Worm (Caenorhabditis elegans): ENCODE results near the gene arrd-28.

arrd-28 gene

ce11 chrX:10148235-10148872 is 35.4 kb upstream of the arrd-28 start (continued):
- TF ChIP-seq hsf-1 (GFP tag; IDR thresholded peaks at IDR 0.05) = peak; percentile 56; the same call in 1 of the 2 replicates
- TF ChIP-seq ceh-91 (GFP tag; IDR thresholded peaks at IDR 0.05) = 0 out of 2 replicates have a peak, but pooled peaks have one; percentile 23
- TF ChIP-seq ama-1 (optimal IDR thresholded peaks at IDR 0.05) = no peak
- peak; percentile 25 to 77 for TF ChIP-seq ama-1 (GFP tag; optimal IDR thresholded peaks at IDR 0.05)
- TF ChIP-seq madf-8 (GFP tag; conservative IDR thresholded peaks at IDR 0.05) = no peak
- TF ChIP-seq ztf-25 (GFP tag; IDR thresholded peaks at IDR 0.05) = 0 out of 2 replicates have a peak, but pooled peaks have one; percentile 61
- peak; percentile 69 for TF ChIP-seq mxl-1 (tag; optimal IDR thresholded peaks at IDR 0.05)
- TF ChIP-seq unc-130 (GFP tag; optimal IDR thresholded peaks at IDR 0.05) = peak; percentile 25
- TF ChIP-seq ztf-22 (GFP tag; optimal IDR thresholded peaks at IDR 0.05) = no peak
- peak; percentile 10 for TF ChIP-seq ceh-27 (GFP tag; optimal IDR thresholded peaks at IDR 0.05)
- no peak for TF ChIP-seq cebp-1 (GFP tag; IDR thresholded peaks at IDR 0.05)
- peak; percentile 32 for TF ChIP-seq cebp-1 (tag; optimal IDR thresholded peaks at IDR 0.05)
- TF ChIP-seq lsl-1 (GFP tag; optimal IDR thresholded peaks at IDR 0.05) = peak; percentile 18
- TF ChIP-seq F37B4.10 (GFP tag; IDR thresholded peaks at IDR 0.05) = no peak
- TF ChIP-seq egl-18 (GFP tag; IDR thresholded peaks at IDR 0.05) = no peak
- peak; percentile 77 for TF ChIP-seq ZK185.1 (tag; optimal IDR thresholded peaks at IDR 0.05; ENCODE audit: poor library complexity, severe bottlenecking)
- peak; percentile 81 for TF ChIP-seq B0261.1 (tag; optimal IDR thresholded peaks at IDR 0.05)
- TF ChIP-seq snpc-3.4 (tag; optimal IDR thresholded peaks at IDR 0.05) = no peak
- TF ChIP-seq ztf-18 (tag; optimal IDR thresholded peaks at IDR 0.05) = peak; percentile 57
- TF ChIP-seq K12H6.12 (tag; optimal IDR thresholded peaks at IDR 0.05) = peak; percentile 14
- peak; percentile 45 for TF ChIP-seq mes-4 (tag; optimal IDR thresholded peaks at IDR 0.05)
- peak; percentile 93 for TF ChIP-seq lin-26 (GFP tag; IDR thresholded peaks at IDR 0.05)
- peak; percentile 55 for TF ChIP-seq madf-10 (tag; optimal IDR thresholded peaks at IDR 0.05)
- no peak for TF ChIP-seq nfya-1 (tag; optimal IDR thresholded peaks at IDR 0.05; ENCODE audit: borderline replicate concordance, insufficient read depth)
- TF ChIP-seq hmg-20 (GFP tag; IDR thresholded peaks at IDR 0.05) = peak; percentile 52; the same call in 1 of the 2 replicates
- TF ChIP-seq K11D2.4 (GFP tag; IDR thresholded peaks at IDR 0.05) = no peak
- peak; percentile 79 for TF ChIP-seq nhr-90 (tag; optimal IDR thresholded peaks at IDR 0.05)
- TF ChIP-seq lsy-27 (tag; optimal IDR thresholded peaks at IDR 0.05; ENCODE audit: borderline replicate concordance, insufficient read depth) = peak; percentile 28
- 0 out of 2 replicates have a peak, but pooled peaks have one; percentile 32 for TF ChIP-seq B0336.3 (GFP tag; IDR thresholded peaks at IDR 0.05)
- peak; percentile 63 for TF ChIP-seq repo-1 (tag; optimal IDR thresholded peaks at IDR 0.05)
- peak; percentile 92 for TF ChIP-seq him-1 (tag; optimal IDR thresholded peaks at IDR 0.05)
- no peak for TF ChIP-seq nhr-27 (tag; optimal IDR thresholded peaks at IDR 0.05)
- peak; percentile 23 for TF ChIP-seq nhr-80 (tag; optimal IDR thresholded peaks at IDR 0.05)
- peak; percentile 63; the same call in 1 of the 2 replicates for TF ChIP-seq madf-6 (GFP tag; IDR thresholded peaks at IDR 0.05)
- TF ChIP-seq sdz-38 (tag; optimal IDR thresholded peaks at IDR 0.05) = no peak
- no peak for TF ChIP-seq tbx-9 (tag; optimal IDR thresholded peaks at IDR 0.05; ENCODE audit: borderline replicate concordance)
- TF ChIP-seq C06A6.2 (GFP tag; conservative IDR thresholded peaks at IDR 0.05) = 0 out of 2 replicates have a peak, but pooled peaks have one; percentile 10
- 0 out of 2 replicates have a peak, but pooled peaks have one; percentile 70 for TF ChIP-seq cebp-2 (GFP tag; IDR thresholded peaks at IDR 0.05)
- peak in 1 of 2 experiments; percentile 39 for TF ChIP-seq let-607 (tag; optimal IDR thresholded peaks at IDR 0.05)
- TF ChIP-seq hmg-1.2 (GFP tag; IDR thresholded peaks at IDR 0.05) = peak; percentile 55
- peak; percentile 1 for TF ChIP-seq ceh-79 (tag; optimal IDR thresholded peaks at IDR 0.05)
- TF ChIP-seq pbrm-1 (GFP tag; IDR thresholded peaks at IDR 0.05) = peak; percentile 85
